Fruit fly (Drosophila melanogaster) whole organism, embryonic: ENCODE results near the gene CG16789.
A peak's percentile ranks its signal among the peaks of the same experiment; 100 is the strongest.

Experiments
- BEAF-32 ChIP-seq: fragments of 200-800 bp; sonication (Bioruptor generic); optimal IDR thresholded peaks from 3 replicates; lab custom pipeline; 2017; ENCODE audit warnings: missing biosample characterization, missing genetic modification characterization, mild to moderate bottlenecking, moderate library complexity, missing genetic modification reagents
- CG16779 ChIP-seq: fragments of 200-800 bp; sonication (Bioruptor generic); IDR thresholded peaks from 2 replicates; pipeline ENCODE4 v1.3.6; 2022; ENCODE audit warnings: missing biosample characterization, missing genetic modification characterization
- CG8765 ChIP-seq: fragments of 200-800 bp; sonication (Bioruptor generic); IDR thresholded peaks from 2 replicates; pipeline ENCODE4 v1.3.6; 2022; ENCODE audit warnings: missing biosample characterization, missing genetic modification characterization
- Chrac-16 ChIP-seq: fragments of 200-800 bp; sonication (Bioruptor generic); optimal IDR thresholded peaks from 3 replicates; lab custom pipeline; 2016; ENCODE audit warnings: missing biosample characterization, missing genetic modification characterization
- Dfd ChIP-seq, 2 experiments: fragments of >200 bp; optimal IDR thresholded peaks; 2 replicates each; lab custom pipeline; 2017; ENCODE audit warnings: missing biosample characterization in 2 of 2, missing genetic modification characterization in 2 of 2
- E2f2 ChIP-seq: fragments of 200-800 bp; sonication (Bioruptor generic); IDR thresholded peaks from 2 replicates; pipeline ENCODE4 v1.3.6; 2022; ENCODE audit warnings: missing biosample characterization, missing genetic modification characterization
- Hr78 ChIP-seq, 2 experiments: fragments of 200-800 bp in 1 of 2; fragments of >200 bp in 1 of 2; sonication (Bioruptor generic) in 1 of 2; optimal IDR thresholded peaks; 2 replicates each; lab custom pipeline; 2017 to 2019; ENCODE audit warnings: missing biosample characterization in 2 of 2, missing genetic modification characterization in 2 of 2, mild to moderate bottlenecking in 1 of 2, moderate library complexity in 1 of 2
- Neu2 ChIP-seq: fragments of 200-800 bp; sonication (Bioruptor generic); optimal IDR thresholded peaks from 3 replicates; lab custom pipeline; 2016; ENCODE audit warnings: missing biosample characterization, missing genetic modification characterization, borderline replicate concordance
- ind ChIP-seq: fragments of 200-800 bp; sonication (Bioruptor generic); optimal IDR thresholded peaks from 3 replicates; lab custom pipeline; 2016; ENCODE audit warnings: missing biosample characterization, missing genetic modification characterization
- maf-S ChIP-seq: fragments of 200-800 bp; sonication (Bioruptor generic); optimal IDR thresholded peaks from 2 replicates; lab custom pipeline; 2016; ENCODE audit warnings: missing biosample characterization, missing genetic modification characterization

DNA sequence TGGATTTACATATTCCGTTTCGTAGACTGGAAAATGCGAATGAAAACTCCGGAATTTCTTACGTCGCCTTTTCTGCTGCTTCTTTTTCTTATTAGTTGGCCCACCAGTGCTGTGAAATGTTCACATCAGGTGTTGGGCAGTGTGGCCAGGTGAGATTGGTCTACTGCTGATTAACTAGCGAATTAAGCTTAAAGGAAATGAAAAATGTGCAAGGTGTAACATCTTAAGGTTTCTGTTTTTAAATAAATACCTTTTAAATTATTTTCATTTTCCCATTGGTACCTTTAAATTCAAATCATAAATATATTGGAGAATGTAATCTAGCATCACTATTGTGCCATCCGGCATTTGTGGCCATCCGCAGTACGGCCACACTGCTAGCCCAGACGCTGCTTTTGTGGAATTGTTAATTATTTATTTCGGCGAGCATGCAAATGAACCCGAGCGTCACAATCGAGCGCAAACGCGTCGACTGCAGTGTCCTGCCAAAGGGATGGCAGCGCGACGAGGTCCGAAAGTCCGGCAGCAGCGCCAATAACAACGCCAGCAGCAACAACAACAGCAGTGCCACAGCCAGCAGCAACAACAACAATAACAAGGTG lies 6.5 kb upstream of the CG16789 start, which contains the start of the genes AP-1mu and MBD-like:
- TF ChIP-seq Chrac-16 (peak; percentile 65), Hr78 (GFP tag; optimal IDR thresholded peaks at IDR 0.05; lab: Kevin White, UChicago) (no peak), Neu2 (GFP tag; lab: Kevin White, UChicago) (no peak), E2f2 (peak; percentile 60), maf-S (GFP tag; lab: Kevin White, UChicago) (peak; percentile 63), CG16779 (GFP tag; lab: Robert Waterston, UW) (no peak), Dfd (GFP tag; optimal IDR thresholded peaks at IDR 0.05; lab: Kevin White, UChicago) (no peak), ind (peak; percentile 70), BEAF-32 (GFP tag; lab: Kevin White, UChicago) (peak; percentile 64), CG8765 (GFP tag; lab: Robert Waterston, UW) (peak; percentile 43; the same call in 1 of the 2 replicates)
